Worm (Caenorhabditis elegans) whole organism, L2 larva: ENCODE data around the gene glb-19.
A peak's percentile ranks its signal among the peaks of the same experiment; 100 is the strongest.

Experiments used
- C34F6.9 ChIP-seq: fragments of 150-350 bp; optimal IDR thresholded peaks from 2 replicates; lab custom pipeline; 2014; ENCODE audit warnings: missing biosample characterization, missing genetic modification characterization
- F13H6.1 ChIP-seq: sonication (generic microtip); optimal IDR thresholded peaks from 2 replicates; lab custom pipeline; 2016; ENCODE audit warnings: missing genetic modification characterization, missing compliant biosample characterization
- R02D3.7 ChIP-seq: fragments of 150-350 bp; optimal IDR thresholded peaks from 2 replicates; lab custom pipeline; 2014; ENCODE audit warnings: missing biosample characterization, missing genetic modification characterization
- Y55F3AM.14 ChIP-seq: fragments of 200-800 bp; sonication (Bioruptor generic); optimal IDR thresholded peaks from 2 replicates; lab custom pipeline; 2018; ENCODE audit warnings: mild to moderate bottlenecking, missing genetic modification characterization, missing compliant biosample characterization
- alr-1 ChIP-seq: fragments of 150-350 bp; optimal IDR thresholded peaks from 2 replicates; lab custom pipeline; 2014; ENCODE audit warnings: missing biosample characterization, missing genetic modification characterization
- aly-2 ChIP-seq: fragments of 150-350 bp; optimal IDR thresholded peaks from 2 replicates; lab custom pipeline; 2014; ENCODE audit warnings: missing biosample characterization, missing genetic modification characterization
- blmp-1 ChIP-seq: sonication (generic microtip); optimal IDR thresholded peaks from 2 replicates; lab custom pipeline; 2017; ENCODE audit warnings: missing genetic modification characterization, mild to moderate bottlenecking, missing compliant biosample characterization, antibody characterized with exemption, moderate library complexity; ENCODE audit not compliant: insufficient read depth
- ceh-16 ChIP-seq: fragments of 150-350 bp; optimal IDR thresholded peaks from 2 replicates; lab custom pipeline; 2014; ENCODE audit warnings: missing biosample characterization, missing genetic modification characterization
- ceh-82 ChIP-seq: fragments of 150-350 bp; optimal IDR thresholded peaks from 2 replicates; lab custom pipeline; 2014; ENCODE audit warnings: missing biosample characterization, missing genetic modification characterization
- crh-2 ChIP-seq: sonication (generic microtip); optimal IDR thresholded peaks from 2 replicates; lab custom pipeline; 2017; ENCODE audit warnings: missing biosample characterization, missing genetic modification characterization
- dmd-4 ChIP-seq: sonication (generic microtip); optimal IDR thresholded peaks from 2 replicates; lab custom pipeline; 2017; ENCODE audit warnings: missing biosample characterization, missing genetic modification characterization
- egl-27 ChIP-seq: sonication (generic microtip); optimal IDR thresholded peaks from 3 replicates; lab custom pipeline; 2017; ENCODE audit warnings: missing biosample characterization, missing genetic modification reagents, missing genetic modification characterization
- elt-3 ChIP-seq: sonication (generic microtip); optimal IDR thresholded peaks from 2 replicates; lab custom pipeline; 2017; ENCODE audit warnings: missing biosample characterization, missing genetic modification characterization
- fos-1 ChIP-seq: fragments of 150-350 bp; optimal IDR thresholded peaks from 2 replicates; lab custom pipeline; 2014; ENCODE audit warnings: missing biosample characterization, missing genetic modification characterization
- gmeb-1 ChIP-seq: fragments of 150-350 bp; optimal IDR thresholded peaks from 2 replicates; lab custom pipeline; 2014; ENCODE audit warnings: missing biosample characterization, missing genetic modification characterization
- lin-13 ChIP-seq: fragments of 150-350 bp; optimal IDR thresholded peaks from 2 replicates; lab custom pipeline; 2014; ENCODE audit warnings: missing biosample characterization, missing genetic modification reagents, missing genetic modification characterization
- lin-39 ChIP-seq: fragments of 150-350 bp; optimal IDR thresholded peaks from 2 replicates; lab custom pipeline; 2014; ENCODE audit warnings: missing biosample characterization, missing genetic modification reagents, missing genetic modification characterization
- lsy-2 ChIP-seq, 2 experiments: fragments of 150-350 bp in 1 of 2; sonication (generic microtip) in 1 of 2; optimal IDR thresholded peaks; 2 replicates each; lab custom pipeline; 2014 to 2017; ENCODE audit warnings: missing biosample characterization in 2 of 2, missing genetic modification characterization in 2 of 2
- mab-5 ChIP-seq: fragments of 150-350 bp; optimal IDR thresholded peaks from 2 replicates; lab custom pipeline; 2014; ENCODE audit warnings: missing biosample characterization, missing genetic modification characterization
- mbf-1 ChIP-seq: sonication (generic microtip); optimal IDR thresholded peaks from 2 replicates; lab custom pipeline; 2017; ENCODE audit warnings: missing biosample characterization, missing genetic modification characterization
- mdl-1 ChIP-seq, 2 experiments: fragments of 150-350 bp in 1 of 2; sonication (generic microtip) in 1 of 2; optimal IDR thresholded peaks; 2 replicates each; lab custom pipeline; 2017; ENCODE audit warnings: missing biosample characterization in 2 of 2, missing genetic modification characterization in 2 of 2
- nhr-11 ChIP-seq: fragments of 150-350 bp; optimal IDR thresholded peaks from 2 replicates; lab custom pipeline; 2014; ENCODE audit warnings: missing biosample characterization, missing genetic modification characterization
- nhr-12 ChIP-seq: fragments of 150-350 bp; optimal IDR thresholded peaks from 2 replicates; lab custom pipeline; 2014; ENCODE audit warnings: missing biosample characterization, missing genetic modification characterization
- nhr-129 ChIP-seq: fragments of 150-350 bp; optimal IDR thresholded peaks from 2 replicates; lab custom pipeline; 2014; ENCODE audit warnings: missing biosample characterization, missing genetic modification characterization
- nhr-21 ChIP-seq: fragments of 150-350 bp; optimal IDR thresholded peaks from 2 replicates; lab custom pipeline; 2014; ENCODE audit warnings: missing biosample characterization, missing genetic modification characterization
- nhr-23 ChIP-seq: fragments of 150-350 bp; optimal IDR thresholded peaks from 2 replicates; lab custom pipeline; 2014; ENCODE audit warnings: missing biosample characterization, missing genetic modification reagents, missing genetic modification characterization
- nhr-25 ChIP-seq: fragments of 150-350 bp; sonication (generic microtip); optimal IDR thresholded peaks from 3 replicates; lab custom pipeline; 2014; ENCODE audit warnings: missing biosample characterization, missing genetic modification characterization
- nhr-6 ChIP-seq: fragments of 150-350 bp; optimal IDR thresholded peaks from 2 replicates; lab custom pipeline; 2014; ENCODE audit warnings: missing biosample characterization, missing genetic modification characterization
- nhr-77 ChIP-seq: fragments of 150-350 bp; optimal IDR thresholded peaks from 2 replicates; lab custom pipeline; 2014; ENCODE audit warnings: missing biosample characterization, missing genetic modification characterization
- sem-4 ChIP-seq: fragments of 150-350 bp; optimal IDR thresholded peaks from 2 replicates; lab custom pipeline; 2014; ENCODE audit warnings: missing biosample characterization, missing genetic modification reagents, missing genetic modification characterization
- skn-1 ChIP-seq: sonication (generic microtip); optimal IDR thresholded peaks from 2 replicates; lab custom pipeline; 2017; ENCODE audit warnings: missing biosample characterization, missing genetic modification characterization
- sma-3 ChIP-seq: sonication (generic microtip); optimal IDR thresholded peaks from 2 replicates; lab custom pipeline; 2016; ENCODE audit warnings: missing genetic modification reagents, missing genetic modification characterization, missing compliant biosample characterization
- sma-9 ChIP-seq, 2 experiments: fragments of 150-350 bp in 1 of 2; sonication (generic microtip) in 1 of 2; optimal IDR thresholded peaks; 2 replicates each; lab custom pipeline; 2014 to 2016; ENCODE audit warnings: missing genetic modification characterization in 2 of 2, mild to moderate bottlenecking in 1 of 2, missing biosample characterization in 1 of 2, missing compliant biosample characterization in 1 of 2, missing genetic modification reagents in 1 of 2, moderate library complexity in 1 of 2
- snpc-4 ChIP-seq: fragments of 150-350 bp; optimal IDR thresholded peaks from 2 replicates; lab custom pipeline; 2014; ENCODE audit warnings: missing biosample characterization, missing genetic modification characterization
- unc-55 ChIP-seq: fragments of 150-350 bp; sonication (generic microtip); optimal IDR thresholded peaks from 3 replicates; lab custom pipeline; 2014; ENCODE audit warnings: missing biosample characterization, missing genetic modification reagents, missing genetic modification characterization
- ztf-1 ChIP-seq: fragments of 200-800 bp; sonication (Bioruptor generic); conservative IDR thresholded peaks from 2 replicates; pipeline ENCODE4 v1.3.6; 2022; ENCODE audit warnings: missing genetic modification characterization, missing compliant biosample characterization
- ztf-11 ChIP-seq: sonication (generic microtip); optimal IDR thresholded peaks from 2 replicates; lab custom pipeline; 2017; ENCODE audit warnings: missing biosample characterization, missing genetic modification characterization

The glb-19 gene

ce11 chrIV:10697022-10697979 lies 43.4 kb upstream of the glb-19 start, which contains the start of gene allo-1 (continued):
- TF ChIP-seq crh-2 (tag; lab: Kevin White, UChicago) (peak; percentile 68), ceh-82 (tag; lab: Kevin White, UChicago) (no peak), nhr-23 (no peak), nhr-129 (tag; lab: Kevin White, UChicago) (peak; percentile 96), Y55F3AM.14 (no peak), nhr-6 (tag; lab: Kevin White, UChicago) (peak; percentile 46), sma-3 (GFP tag; lab: Kevin White, UChicago) (peak; percentile 69), aly-2 (tag; lab: Kevin White, UChicago) (no peak), nhr-11 (no peak), elt-3 (tag; lab: Kevin White, UChicago) (no peak), C34F6.9 (peak; percentile 86), nhr-21 (peak; percentile 15), F13H6.1 (tag; lab: Kevin White, UChicago) (peak; percentile 79), dmd-4 (no peak), lin-13 (no peak), lsy-2 (tag; optimal IDR thresholded peaks at IDR 0.05; lab: Kevin White, UChicago) (peak in 1 of 2 experiments; percentile 75), lin-39 (tag; lab: Kevin White, UChicago) (no peak), ceh-16 (no peak), sem-4 (peak; percentile 33), nhr-77 (tag; lab: Kevin White, UChicago) (no peak), alr-1 (no peak), mab-5 (peak; percentile 0), ztf-1 (GFP tag; lab: Robert Waterston, UW) (no peak), mdl-1 (tag; optimal IDR thresholded peaks at IDR 0.05; lab: Kevin White, UChicago) (no peak), gmeb-1 (tag; lab: Kevin White, UChicago) (peak; percentile 91), blmp-1 (peak; percentile 43)

- no peak for TF ChIP-seq ztf-1 (GFP tag; lab: Robert Waterston, UW)
- TF ChIP-seq nhr-25 (tag; lab: Kevin White, UChicago) = no peak
- no peak for TF ChIP-seq nhr-11
- no peak for TF ChIP-seq nhr-129 (tag; lab: Kevin White, UChicago)
- no peak for TF ChIP-seq mbf-1 (tag; lab: Kevin White, UChicago)
- TF ChIP-seq aly-2 (tag; lab: Kevin White, UChicago) = no peak
- TF ChIP-seq ztf-11 (tag; lab: Kevin White, UChicago) = no peak
- TF ChIP-seq sem-4 = no peak
- no peak for TF ChIP-seq nhr-6 (tag; lab: Kevin White, UChicago)
- no peak for TF ChIP-seq snpc-4 (tag; lab: Kevin White, UChicago)
- TF ChIP-seq R02D3.7 (tag; lab: Kevin White, UChicago) = no peak
- TF ChIP-seq nhr-12 (tag; lab: Kevin White, UChicago) = no peak
- no peak for TF ChIP-seq elt-3 (tag; lab: Kevin White, UChicago)
- TF ChIP-seq sma-9 (GFP tag; optimal IDR thresholded peaks at IDR 0.05; lab: Kevin White, UChicago) = no peak
- no peak for TF ChIP-seq sma-9 (tag; optimal IDR thresholded peaks at IDR 0.05; lab: Kevin White, UChicago)
- TF ChIP-seq lin-39 (tag; lab: Kevin White, UChicago) = no peak
Observed at ce11 chrIV:10695203-10695602, 41.3 kb upstream of the glb-19 start, which contains the start of gene R102.4. R102.4 (minus strand) TSS chrIV:10695303.

- TF ChIP-seq nhr-23 = no peak
- TF ChIP-seq nhr-77 (tag; lab: Kevin White, UChicago) = no peak
- TF ChIP-seq mbf-1 (tag; lab: Kevin White, UChicago) = no peak
- TF ChIP-seq dmd-4 = no peak
- TF ChIP-seq snpc-4 (tag; lab: Kevin White, UChicago) = no peak
- TF ChIP-seq unc-55 = no peak
- no peak for TF ChIP-seq Y55F3AM.14
- TF ChIP-seq fos-1 (tag; lab: Kevin White, UChicago) = no peak
- no peak for TF ChIP-seq skn-1 (tag; lab: Kevin White, UChicago)
- no peak for TF ChIP-seq crh-2 (tag; lab: Kevin White, UChicago)
- no peak for TF ChIP-seq mdl-1 (tag; optimal IDR thresholded peaks at IDR 0.05; lab: Kevin White, UChicago)
- TF ChIP-seq egl-27 (tag; lab: Kevin White, UChicago) = no peak
Observed at ce11 chrIV:10690139-10690538, 36.2 kb upstream of the glb-19 start, which contains the start of gene R102.8. R102.8 (minus strand) TSS chrIV:10690239.
